Comparison of ENCODE assay signal across 4 worm cellular contexts in the genomic region with DNA sequence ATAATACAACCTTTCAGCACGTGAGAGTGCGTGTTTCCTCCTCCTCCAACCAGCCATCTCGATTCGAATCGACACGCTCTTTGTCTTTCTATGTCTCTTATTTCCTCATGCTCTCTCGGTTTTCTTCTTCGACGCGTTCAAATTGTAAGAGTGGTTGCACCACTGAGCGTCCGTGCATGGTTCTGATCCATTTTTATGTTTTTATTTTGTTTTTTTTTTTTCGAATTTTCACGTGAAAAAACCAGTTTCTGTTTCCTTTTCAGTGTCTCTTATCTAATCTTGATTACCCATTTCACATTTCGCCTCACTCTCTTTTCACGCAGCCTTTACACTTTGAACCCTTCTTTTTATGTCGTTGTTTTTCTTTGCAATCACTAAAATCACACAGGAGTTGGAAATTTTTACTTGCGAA.
TF ChIP-seq lines count a peak whose summit lies in the region.

No protein-coding gene starts in this region.

TF ChIP-seq in whole organism, L1 larva, 84 proteins besides CTCF, POLR2A, EP300 and RAD21 (continued from another document and continues in another):
- TF ChIP-seq irx-1 (tag; optimal IDR thresholded peaks at IDR 0.05; lab: Kevin White, UChicago): no peak
- no peak for TF ChIP-seq ces-1 (GFP tag; optimal IDR thresholded peaks at IDR 0.05; lab: Kevin White, UChicago)
- no peak for TF ChIP-seq nhr-47 (tag; optimal IDR thresholded peaks at IDR 0.05; lab: Kevin White, UChicago)
- TF ChIP-seq mep-1 (tag; optimal IDR thresholded peaks at IDR 0.05; lab: Kevin White, UChicago): peak; percentile 16
- TF ChIP-seq ets-5 (GFP tag; IDR thresholded peaks at IDR 0.05; lab: Robert Waterston, UW): no peak
- TF ChIP-seq egl-27 (tag; optimal IDR thresholded peaks at IDR 0.05; lab: Kevin White, UChicago): no peak
- no peak for TF ChIP-seq lin-39 (tag; optimal IDR thresholded peaks at IDR 0.05; lab: Kevin White, UChicago)
- TF ChIP-seq sup-37 (GFP tag; optimal IDR thresholded peaks at IDR 0.05; lab: Kevin White, UChicago): no peak
- TF ChIP-seq nhr-20 (tag; optimal IDR thresholded peaks at IDR 0.05; lab: Kevin White, UChicago): peak; percentile 53
- peak; percentile 23 for TF ChIP-seq xbp-1 (tag; optimal IDR thresholded peaks at IDR 0.05; lab: Kevin White, UChicago)
- no peak for TF ChIP-seq snpc-4 (tag; optimal IDR thresholded peaks at IDR 0.05; lab: Kevin White, UChicago)
- no peak for TF ChIP-seq C34B4.2 (tag; optimal IDR thresholded peaks at IDR 0.05; lab: Kevin White, UChicago)
- TF ChIP-seq Y116A8C.19 (tag; optimal IDR thresholded peaks at IDR 0.05; lab: Kevin White, UChicago; ENCODE audit: borderline replicate concordance): no peak
- no peak for TF ChIP-seq sox-4 (tag; optimal IDR thresholded peaks at IDR 0.05; lab: Kevin White, UChicago)
- no peak for TF ChIP-seq ztf-4 (tag; optimal IDR thresholded peaks at IDR 0.05; lab: Kevin White, UChicago)
- peak in 4 of 6 experiments; percentile 53 to 91 (median 72) for TF ChIP-seq elt-3 (tag; optimal IDR thresholded peaks at IDR 0.05; lab: Kevin White, UChicago)
- TF ChIP-seq ceh-82 (tag; optimal IDR thresholded peaks at IDR 0.05; lab: Kevin White, UChicago): peak in 1 of 3 experiments; percentile 8
- peak; percentile 13 for TF ChIP-seq tbx-2 (tag; optimal IDR thresholded peaks at IDR 0.05; lab: Kevin White, UChicago)
- TF ChIP-seq C16A3.4 (tag; optimal IDR thresholded peaks at IDR 0.05; lab: Kevin White, UChicago): no peak
- no peak for TF ChIP-seq alr-1 (tag; optimal IDR thresholded peaks at IDR 0.05; lab: Kevin White, UChicago; ENCODE audit: borderline replicate concordance)
- TF ChIP-seq nhr-77 (tag; optimal IDR thresholded peaks at IDR 0.05; lab: Kevin White, UChicago): no peak
- TF ChIP-seq snu-23 (GFP tag; optimal IDR thresholded peaks at IDR 0.05; lab: Kevin White, UChicago): peak; percentile 60
- TF ChIP-seq nhr-71 (tag; optimal IDR thresholded peaks at IDR 0.05; lab: Kevin White, UChicago): peak; percentile 56
- no peak for TF ChIP-seq nhr-11 (tag; optimal IDR thresholded peaks at IDR 0.05; lab: Kevin White, UChicago)
- no peak for TF ChIP-seq unc-86 (tag; optimal IDR thresholded peaks at IDR 0.05; lab: Kevin White, UChicago)
- peak; percentile 91 for TF ChIP-seq nhr-85 (tag; lab: Kevin White, UChicago)
- no peak for TF ChIP-seq zag-1 (tag; optimal IDR thresholded peaks at IDR 0.05; lab: Kevin White, UChicago)
- no peak for TF ChIP-seq nhr-76 (tag; optimal IDR thresholded peaks at IDR 0.05; lab: Kevin White, UChicago)
- TF ChIP-seq jun-1 (tag; optimal IDR thresholded peaks at IDR 0.05; lab: Kevin White, UChicago): no peak
- peak; percentile 46 for TF ChIP-seq elt-2 (tag; optimal IDR thresholded peaks at IDR 0.05; lab: Kevin White, UChicago)
- no peak for TF ChIP-seq vab-15 (tag; optimal IDR thresholded peaks at IDR 0.05; lab: Kevin White, UChicago)
- peak in 1 of 3 experiments; percentile 17 for TF ChIP-seq dpl-1 (GFP tag; optimal IDR thresholded peaks at IDR 0.05; lab: Kevin White, UChicago)

TF ChIP-seq in whole organism, L2 larva, 48 proteins besides CTCF, POLR2A, EP300 and RAD21 (continued from another document):
- peak in 1 of 2 experiments; percentile 63 for TF ChIP-seq lsy-2 (tag; optimal IDR thresholded peaks at IDR 0.05; lab: Kevin White, UChicago)
- TF ChIP-seq nhr-21 (tag; optimal IDR thresholded peaks at IDR 0.05; lab: Kevin White, UChicago): peak; percentile 53
- peak; percentile 50 for TF ChIP-seq nhr-129 (tag; optimal IDR thresholded peaks at IDR 0.05; lab: Kevin White, UChicago)
- no peak for TF ChIP-seq nhr-23 (tag; optimal IDR thresholded peaks at IDR 0.05; lab: Kevin White, UChicago)
- TF ChIP-seq C34F6.9 (tag; optimal IDR thresholded peaks at IDR 0.05; lab: Kevin White, UChicago): peak; percentile 68
- TF ChIP-seq lin-13 (GFP tag; optimal IDR thresholded peaks at IDR 0.05; lab: Kevin White, UChicago): no peak
- peak; percentile 46 for TF ChIP-seq fos-1 (tag; optimal IDR thresholded peaks at IDR 0.05; lab: Kevin White, UChicago)

TF ChIP-seq in whole organism, L4 larva, 104 proteins besides CTCF, POLR2A, EP300 and RAD21 (continued from another document and continues in another):
- no peak for TF ChIP-seq R02D3.7 (tag; optimal IDR thresholded peaks at IDR 0.05; lab: Kevin White, UChicago)
- TF ChIP-seq vab-7 (GFP tag; IDR thresholded peaks at IDR 0.05; lab: Robert Waterston, UW): no peak
- no peak for TF ChIP-seq ceh-32 (tag; optimal IDR thresholded peaks at IDR 0.05; lab: Kevin White, UChicago; ENCODE audit: poor library complexity)
- no peak for TF ChIP-seq gei-8 (GFP tag; optimal IDR thresholded peaks at IDR 0.05; lab: Kevin White, UChicago)
- no peak for TF ChIP-seq unc-130 (GFP tag; optimal IDR thresholded peaks at IDR 0.05; lab: Kevin White, UChicago)
- no peak for TF ChIP-seq mxl-3 (GFP tag; optimal IDR thresholded peaks at IDR 0.05; lab: Kevin White, UChicago)
- TF ChIP-seq rbr-2 (tag; optimal IDR thresholded peaks at IDR 0.05; lab: Kevin White, UChicago): no peak
- TF ChIP-seq F26F4.8 (GFP tag; conservative IDR thresholded peaks at IDR 0.05; lab: Robert Waterston, UW): no peak
- no peak for TF ChIP-seq F37D6.2 (tag; optimal IDR thresholded peaks at IDR 0.05; lab: Kevin White, UChicago)
- TF ChIP-seq hif-1 (tag; optimal IDR thresholded peaks at IDR 0.05; lab: Kevin White, UChicago): peak in 1 of 2 experiments; percentile 24
- TF ChIP-seq lim-7 (GFP tag; IDR thresholded peaks at IDR 0.05; lab: Robert Waterston, UW): no peak
- TF ChIP-seq nhr-237 (tag; optimal IDR thresholded peaks at IDR 0.05; lab: Kevin White, UChicago): no peak
- TF ChIP-seq ceh-20 (GFP tag; IDR thresholded peaks at IDR 0.05; lab: Robert Waterston, UW): no peak
- TF ChIP-seq snpc-4 (tag; optimal IDR thresholded peaks at IDR 0.05; lab: Kevin White, UChicago): no peak
- TF ChIP-seq aha-1 (tag; lab: Kevin White, UChicago): no peak
- no peak for TF ChIP-seq nhr-76 (tag; optimal IDR thresholded peaks at IDR 0.05; lab: Kevin White, UChicago)
- no peak for TF ChIP-seq madf-5 (GFP tag; IDR thresholded peaks at IDR 0.05; lab: Robert Waterston, UW)
- TF ChIP-seq saeg-2 (GFP tag; IDR thresholded peaks at IDR 0.05; lab: Robert Waterston, UW): no peak
- TF ChIP-seq lin-1 (GFP tag; IDR thresholded peaks at IDR 0.05; lab: Robert Waterston, UW): no peak
- no peak for TF ChIP-seq F10B5.3 (tag; optimal IDR thresholded peaks at IDR 0.05; lab: Kevin White, UChicago)
- TF ChIP-seq daf-12 (tag; optimal IDR thresholded peaks at IDR 0.05; lab: Kevin White, UChicago): no peak
- TF ChIP-seq daf-8 (GFP tag; IDR thresholded peaks at IDR 0.05; lab: Robert Waterston, UW): no peak
- TF ChIP-seq lin-39 (tag; optimal IDR thresholded peaks at IDR 0.05; lab: Kevin White, UChicago): no peak
- TF ChIP-seq nhr-25 (tag; optimal IDR thresholded peaks at IDR 0.05; lab: Kevin White, UChicago; ENCODE audit: borderline replicate concordance, insufficient read depth): no peak
- no peak for TF ChIP-seq spr-3 (GFP tag; optimal IDR thresholded peaks at IDR 0.05; lab: Kevin White, UChicago)
- TF ChIP-seq nhr-10 (tag; optimal IDR thresholded peaks at IDR 0.05; lab: Kevin White, UChicago): no peak
- no peak for TF ChIP-seq attf-4 (tag; optimal IDR thresholded peaks at IDR 0.05; lab: Kevin White, UChicago)
- TF ChIP-seq mep-1 (tag; optimal IDR thresholded peaks at IDR 0.05; lab: Kevin White, UChicago): peak; percentile 55
- TF ChIP-seq aly-2 (tag; optimal IDR thresholded peaks at IDR 0.05; lab: Kevin White, UChicago): no peak
- TF ChIP-seq unc-62 (GFP tag; optimal IDR thresholded peaks at IDR 0.05 in 1 of 2; lab: Kevin White, UChicago): no peak
- no peak for TF ChIP-seq unc-62 (tag; optimal IDR thresholded peaks at IDR 0.05; lab: Kevin White, UChicago)
- TF ChIP-seq egl-27 (tag; optimal IDR thresholded peaks at IDR 0.05; lab: Kevin White, UChicago): no peak
- no peak for TF ChIP-seq T20F7.1 (GFP tag; optimal IDR thresholded peaks at IDR 0.05; lab: Kevin White, UChicago)
- TF ChIP-seq zag-1 (tag; optimal IDR thresholded peaks at IDR 0.05; lab: Kevin White, UChicago): no peak
- TF ChIP-seq pqm-1 (tag; optimal IDR thresholded peaks at IDR 0.05; lab: Kevin White, UChicago): peak; percentile 14
- no peak for TF ChIP-seq unc-39 (tag; optimal IDR thresholded peaks at IDR 0.05; lab: Kevin White, UChicago)
- TF ChIP-seq skn-1 (tag; optimal IDR thresholded peaks at IDR 0.05; lab: Kevin White, UChicago): no peak
- no peak for TF ChIP-seq lin-15B (tag; optimal IDR thresholded peaks at IDR 0.05; lab: Kevin White, UChicago)
- TF ChIP-seq hlh-30 (tag; optimal IDR thresholded peaks at IDR 0.05; lab: Kevin White, UChicago; ENCODE audit: insufficient read depth): peak; percentile 80
- TF ChIP-seq lin-13 (GFP tag; optimal IDR thresholded peaks at IDR 0.05; lab: Kevin White, UChicago): no peak
- peak; percentile 6 for TF ChIP-seq nhr-77 (tag; optimal IDR thresholded peaks at IDR 0.05; lab: Kevin White, UChicago)
- TF ChIP-seq cey-2 (tag; optimal IDR thresholded peaks at IDR 0.05; lab: Kevin White, UChicago; ENCODE audit: borderline replicate concordance, insufficient read depth): no peak
- TF ChIP-seq php-3 (GFP tag; IDR thresholded peaks at IDR 0.05; lab: Robert Waterston, UW): peak; percentile 49; the same call in 1 of the 2 replicates
- TF ChIP-seq egl-43 (GFP tag; IDR thresholded peaks at IDR 0.05; lab: Robert Waterston, UW): no peak
- TF ChIP-seq ceh-62 (tag; optimal IDR thresholded peaks at IDR 0.05; lab: Kevin White, UChicago): no peak
- TF ChIP-seq dpl-1 (GFP tag; optimal IDR thresholded peaks at IDR 0.05; lab: Kevin White, UChicago): no peak
- no peak for TF ChIP-seq duxl-1 (tag; optimal IDR thresholded peaks at IDR 0.05; lab: Kevin White, UChicago; ENCODE audit: poor library complexity)
- TF ChIP-seq dve-1 (tag; optimal IDR thresholded peaks at IDR 0.05; lab: Kevin White, UChicago; ENCODE audit: insufficient read depth): peak; percentile 72

TF ChIP-seq in whole organism, late embryonic, 69 proteins besides CTCF, POLR2A, EP300 and RAD21 (continued from another document):
- TF ChIP-seq syd-9 (tag; optimal IDR thresholded peaks at IDR 0.05; lab: Kevin White, UChicago) (no peak), ceh-22 (tag; optimal IDR thresholded peaks at IDR 0.05; lab: Kevin White, UChicago) (no peak), zip-5 (tag; optimal IDR thresholded peaks at IDR 0.05; lab: Kevin White, UChicago) (no peak), dmd-4 (tag; optimal IDR thresholded peaks at IDR 0.05; lab: Kevin White, UChicago; ENCODE audit: borderline replicate concordance) (no peak)
